Fruit fly (Drosophila melanogaster): ENCODE data around the gene ft.

DNA sequence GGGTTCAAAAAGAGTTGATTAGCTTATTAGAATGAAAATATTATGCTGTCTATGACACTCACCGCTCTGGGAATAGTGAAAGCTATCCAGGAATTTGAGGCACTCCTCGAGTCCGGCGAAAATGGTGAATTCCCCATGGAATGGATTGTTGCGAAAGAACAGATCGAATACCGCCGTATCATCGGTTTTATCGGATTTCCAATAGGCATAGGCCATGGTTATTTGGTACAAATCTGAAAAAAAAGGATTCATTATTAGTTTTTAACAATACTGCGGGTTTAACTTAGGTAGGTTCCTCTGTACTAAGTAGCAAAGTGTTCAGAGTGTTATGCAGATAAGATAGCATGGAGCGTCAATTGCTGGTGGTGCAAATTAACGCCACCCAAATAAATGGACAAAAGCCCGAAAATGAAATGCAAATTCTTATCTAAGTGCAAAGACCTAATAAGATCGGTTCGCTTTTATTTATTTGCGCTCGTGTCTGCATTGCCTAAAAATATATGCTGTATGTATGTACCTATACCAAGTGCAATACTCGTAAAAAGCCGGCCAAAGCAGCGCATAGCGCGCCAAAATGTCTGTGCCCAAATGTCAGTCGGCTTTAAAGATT, 25.8 kb downstream of the ft start:
- TF ChIP-seq CTCF (optimal IDR thresholded peaks at IDR 0.05) = no peak
- TF ChIP-seq CG8478 (optimal IDR thresholded peaks at IDR 0.05) = no peak

Measured in S2 (cell line).